Fruit fly (Drosophila melanogaster) whole organism, embryonic: ENCODE measurements around the gene ATPsyngamma.

Experiments used
- B-H1 ChIP-seq: fragments of 200-800 bp; sonication (Bioruptor generic); IDR thresholded peaks from 3 replicates; pipeline ENCODE4 v1.3.6; 2022; ENCODE audit warnings: missing biosample characterization, missing genetic modification characterization
- Blimp-1 ChIP-seq: fragments of 200-800 bp; sonication (Bioruptor generic); optimal IDR thresholded peaks from 3 replicates; lab custom pipeline; 2018; ENCODE audit warnings: missing biosample characterization, missing genetic modification characterization, mild to moderate bottlenecking, moderate library complexity, missing genetic modification reagents
- CG1024 ChIP-seq: fragments of 200-800 bp; sonication (Bioruptor generic); IDR thresholded peaks from 2 replicates; pipeline ENCODE4 v1.3.6; 2022; ENCODE audit warnings: missing biosample characterization, missing genetic modification characterization
- CG12769 ChIP-seq: fragments of 200-800 bp; sonication (Bioruptor generic); optimal IDR thresholded peaks from 2 replicates; lab custom pipeline; 2019; ENCODE audit warnings: missing biosample characterization, mild to moderate bottlenecking, missing genetic modification characterization, moderate library complexity
- CG13424 ChIP-seq: fragments of 200-800 bp; sonication (Bioruptor generic); optimal IDR thresholded peaks from 2 replicates; lab custom pipeline; 2019; ENCODE audit warnings: missing biosample characterization, mild to moderate bottlenecking, missing genetic modification characterization, moderate library complexity
- CG16815 ChIP-seq: fragments of 200-800 bp; sonication (Bioruptor generic); optimal IDR thresholded peaks from 3 replicates; lab custom pipeline; 2017; ENCODE audit warnings: missing biosample characterization, mild to moderate bottlenecking, missing genetic modification characterization
- CG16863 ChIP-seq: fragments of 200-800 bp; sonication (Bioruptor generic); optimal IDR thresholded peaks from 3 replicates; lab custom pipeline; 2016; ENCODE audit warnings: missing biosample characterization, missing genetic modification characterization
- CG17829 ChIP-seq: fragments of 200-800 bp; optimal IDR thresholded peaks from 2 replicates; lab custom pipeline; 2019; ENCODE audit warnings: missing biosample characterization, mild to moderate bottlenecking, missing genetic modification characterization, moderate library complexity
- CG1792 ChIP-seq: fragments of 200-800 bp; sonication (Bioruptor generic); optimal IDR thresholded peaks from 2 replicates; lab custom pipeline; 2016; ENCODE audit warnings: missing biosample characterization, missing genetic modification characterization
- CG18599 ChIP-seq: fragments of 200-800 bp; sonication (Bioruptor generic); optimal IDR thresholded peaks from 3 replicates; lab custom pipeline; 2017; ENCODE audit warnings: missing biosample characterization, missing genetic modification characterization, mild to moderate bottlenecking, moderate library complexity, missing genetic modification reagents
- CG2202 ChIP-seq: fragments of 200-800 bp; sonication (Bioruptor generic); optimal IDR thresholded peaks from 2 replicates; lab custom pipeline; 2018; ENCODE audit warnings: missing biosample characterization, mild to moderate bottlenecking, missing genetic modification characterization
- CG32767 ChIP-seq: fragments of 200-800 bp; sonication (Bioruptor generic); IDR thresholded peaks from 2 replicates; pipeline ENCODE4 v1.3.6; 2022; ENCODE audit warnings: missing biosample characterization, missing genetic modification characterization
- CG3281 ChIP-seq: fragments of 200-800 bp; sonication (Bioruptor generic); optimal IDR thresholded peaks from 3 replicates; lab custom pipeline; 2017; ENCODE audit warnings: missing biosample characterization, mild to moderate bottlenecking, missing genetic modification characterization
- CG4404 ChIP-seq: fragments of 200-800 bp; sonication (Bioruptor generic); IDR thresholded peaks from 2 replicates; pipeline ENCODE4 v1.3.6; 2022; ENCODE audit warnings: missing biosample characterization, missing genetic modification characterization
- CG6175 ChIP-seq: fragments of 200-800 bp; sonication (Bioruptor generic); IDR thresholded peaks from 3 replicates; pipeline ENCODE4 v1.3.6; 2022; ENCODE audit warnings: missing biosample characterization, missing genetic modification characterization
- CG6689 ChIP-seq: fragments of 200-800 bp; sonication (Bioruptor generic); IDR thresholded peaks from 2 replicates; pipeline ENCODE4 v1.3.6; 2022; ENCODE audit warnings: missing biosample characterization, missing genetic modification characterization
- CG6765 ChIP-seq: fragments of 200-800 bp; sonication (Bioruptor generic); optimal IDR thresholded peaks from 3 replicates; lab custom pipeline; 2017; ENCODE audit warnings: missing biosample characterization, mild to moderate bottlenecking, missing genetic modification characterization
- CG6813 ChIP-seq: fragments of 200-800 bp; sonication (Bioruptor generic); optimal IDR thresholded peaks from 2 replicates; lab custom pipeline; 2017; ENCODE audit warnings: missing biosample characterization, missing genetic modification characterization, mild to moderate bottlenecking, moderate library complexity, missing genetic modification reagents
- CG8944 ChIP-seq: fragments of 200-800 bp; sonication (Bioruptor generic); optimal IDR thresholded peaks from 3 replicates; lab custom pipeline; 2016; ENCODE audit warnings: missing biosample characterization, missing genetic modification characterization
- CG9437 ChIP-seq: fragments of 200-800 bp; sonication (Bioruptor generic); optimal IDR thresholded peaks from 2 replicates; lab custom pipeline; 2018; ENCODE audit warnings: missing biosample characterization, mild to moderate bottlenecking, missing genetic modification characterization
- CG9797 ChIP-seq: fragments of 200-800 bp; sonication (Bioruptor generic); optimal IDR thresholded peaks from 3 replicates; lab custom pipeline; 2018; ENCODE audit warnings: missing biosample characterization, mild to moderate bottlenecking, missing genetic modification characterization
- Dek ChIP-seq: fragments of 200-800 bp; sonication (Bioruptor generic); optimal IDR thresholded peaks from 3 replicates; lab custom pipeline; 2019; ENCODE audit warnings: missing biosample characterization, mild to moderate bottlenecking, missing genetic modification characterization, moderate library complexity
- E2f1 ChIP-seq: fragments of 200-800 bp; sonication (Bioruptor generic); IDR thresholded peaks from 2 replicates; pipeline ENCODE4 v1.3.6; 2022; ENCODE audit warnings: missing biosample characterization, missing genetic modification characterization
- Lhr ChIP-seq: fragments of 200-800 bp; sonication (Bioruptor generic); optimal IDR thresholded peaks from 3 replicates; lab custom pipeline; 2017; ENCODE audit warnings: mild to moderate bottlenecking, missing biosample characterization, missing genetic modification reagents, missing genetic modification characterization
- Med ChIP-seq: fragments of 200-800 bp; sonication (Bioruptor generic); peaks from one replicate; lab custom pipeline; 2016; ENCODE audit warnings: missing biosample characterization, missing genetic modification characterization, mild to moderate bottlenecking, inconsistent platforms, moderate library complexity
- Poxn ChIP-seq: fragments of 200-800 bp; sonication (Bioruptor generic); IDR thresholded peaks from 2 replicates; pipeline ENCODE4 v1.3.6; 2022; ENCODE audit warnings: missing biosample characterization, missing genetic modification characterization
- Rfx ChIP-seq: fragments of 200-800 bp; sonication (Bioruptor generic); IDR thresholded peaks from 2 replicates; pipeline ENCODE4 v1.3.6; 2022; ENCODE audit warnings: missing biosample characterization, missing genetic modification characterization
- aop ChIP-seq: fragments of 200-800 bp; sonication (Bioruptor generic); IDR thresholded peaks from 2 replicates; pipeline ENCODE4 v1.3.6; 2022; ENCODE audit warnings: missing biosample characterization, missing genetic modification characterization
- esg ChIP-seq: fragments of 200-800 bp; sonication (Bioruptor generic); conservative IDR thresholded peaks from 2 replicates; pipeline ENCODE4 v1.3.6; 2022; ENCODE audit warnings: missing biosample characterization, missing genetic modification characterization
- fu2 ChIP-seq: fragments of 200-800 bp; sonication (Bioruptor generic); optimal IDR thresholded peaks from 2 replicates; lab custom pipeline; 2016; ENCODE audit warnings: missing biosample characterization, missing genetic modification characterization
- gem ChIP-seq: fragments of 200-800 bp; sonication (Bioruptor generic); optimal IDR thresholded peaks from 2 replicates; lab custom pipeline; 2019; ENCODE audit warnings: missing biosample characterization, mild to moderate bottlenecking, missing genetic modification characterization, moderate library complexity
- ham ChIP-seq: fragments of 200-800 bp; sonication (Bioruptor generic); IDR thresholded peaks from 2 replicates; pipeline ENCODE4 v1.3.6; 2022; ENCODE audit warnings: missing biosample characterization, missing genetic modification characterization
- hb ChIP-seq: fragments of 200-800 bp; sonication (Bioruptor generic); IDR thresholded peaks from 3 replicates; pipeline ENCODE4 v1.3.6; 2022; ENCODE audit warnings: missing biosample characterization, missing genetic modification characterization; ENCODE audit not compliant: partially characterized antibody
- lilli ChIP-seq: fragments of 200-800 bp; sonication (Bioruptor generic); optimal IDR thresholded peaks from 3 replicates; lab custom pipeline; 2016; ENCODE audit warnings: missing biosample characterization, missing genetic modification characterization
- lov ChIP-seq, 2 experiments: fragments of 200-800 bp in 1 of 2; fragments of >200 bp in 1 of 2; sonication (Bioruptor generic) in 1 of 2; IDR thresholded peaks in 1 of 2; optimal IDR thresholded peaks in 1 of 2; 2 replicates in 1 of 2; 3 replicates in 1 of 2; pipeline versions ENCODE4 v1.3.6 to Lab custom; 2017 to 2022; ENCODE audit warnings: missing biosample characterization in 1 of 2, missing genetic modification characterization in 1 of 2
- luna ChIP-seq: fragments of 200-800 bp; sonication (Bioruptor generic); optimal IDR thresholded peaks from 2 replicates; lab custom pipeline; 2016; ENCODE audit warnings: missing biosample characterization, missing genetic modification characterization
- maf-S ChIP-seq: fragments of 200-800 bp; sonication (Bioruptor generic); optimal IDR thresholded peaks from 2 replicates; lab custom pipeline; 2016; ENCODE audit warnings: missing biosample characterization, missing genetic modification characterization
- onecut ChIP-seq: fragments of 200-800 bp; sonication (Bioruptor generic); IDR thresholded peaks from 2 replicates; pipeline ENCODE4 v1.3.6; 2022; ENCODE audit warnings: missing biosample characterization, missing genetic modification characterization
- pan ChIP-seq, 4 experiments: fragments of >200 bp in 3 of 4; fragments of 200-800 bp in 1 of 4; sonication (Bioruptor generic) in 1 of 4; optimal IDR thresholded peaks in 3 of 4; IDR thresholded peaks in 1 of 4; 2 replicates each; pipeline versions ENCODE4 v1.3.6 to Lab custom; 2017 to 2022; ENCODE audit warnings: missing biosample characterization in 2 of 4, missing genetic modification characterization in 2 of 4, mixed read lengths in 1 of 4
- pnt ChIP-seq: fragments of 200-800 bp; sonication (Bioruptor generic); optimal IDR thresholded peaks from 3 replicates; lab custom pipeline; 2016; ENCODE audit warnings: missing biosample characterization, missing genetic modification characterization
- rib ChIP-seq: fragments of 200-800 bp; sonication (Bioruptor generic); IDR thresholded peaks from 2 replicates; pipeline ENCODE4 v1.3.6; 2022; ENCODE audit warnings: missing biosample characterization, missing genetic modification characterization
- tx ChIP-seq: fragments of 200-800 bp; sonication (Bioruptor generic); optimal IDR thresholded peaks from 2 replicates; lab custom pipeline; 2016; ENCODE audit warnings: missing biosample characterization, missing genetic modification characterization
- vnd ChIP-seq: fragments of 200-800 bp; sonication (Bioruptor generic); IDR thresholded peaks from 3 replicates; pipeline ENCODE4 v1.3.6; 2022; ENCODE audit warnings: missing biosample characterization, missing genetic modification characterization; ENCODE audit not compliant: partially characterized antibody

ATPsyngamma gene

dm6 chr3R:29745056-29745455 lies 3.9 kb downstream of the ATPsyngamma start, which contains the start of the genes Wdr24 and IntS11 (continued):
- TF ChIP-seq CG9797 (GFP tag; lab: Kevin White, UChicago), result peak; percentile 87
- TF ChIP-seq Poxn (GFP tag; lab: Robert Waterston, UW), result peak; percentile 87
- TF ChIP-seq CG32767 (GFP tag; lab: Robert Waterston, UW), result peak; percentile 75
- TF ChIP-seq pnt (GFP tag; lab: Kevin White, UChicago), result peak; percentile 61
- TF ChIP-seq hb (GFP tag; lab: Robert Waterston, UW), result no peak
- peak; percentile 80; the same call in 2 of the 3 replicates for TF ChIP-seq B-H1
- no peak for TF ChIP-seq CG6813
- TF ChIP-seq gem, result peak; percentile 89
- peak; percentile 88 for TF ChIP-seq CG6689
- TF ChIP-seq CG6175 (GFP tag; lab: Robert Waterston, UW), result peak; percentile 88
- peak; percentile 91 for TF ChIP-seq rib (GFP tag; lab: Robert Waterston, UW)
- TF ChIP-seq CG3281 (GFP tag; lab: Kevin White, UChicago), result peak; percentile 71
- peak; percentile 50 for TF ChIP-seq CG16863 (GFP tag; lab: Kevin White, UChicago)
- TF ChIP-seq Lhr (GFP tag; lab: Kevin White, UChicago), result no peak
- TF ChIP-seq CG2202 (tag; lab: Kevin White, UChicago), result peak; percentile 11
- peak; percentile 52; the same call in 2 of the 3 replicates for TF ChIP-seq vnd (GFP tag; lab: Robert Waterston, UW)
- TF ChIP-seq luna (GFP tag; lab: Kevin White, UChicago), result peak; percentile 12

dm6 chr3R:29740078-29740477 lies 8.9 kb downstream of the ATPsyngamma start:
- no peak for TF ChIP-seq CG4404
- TF ChIP-seq Rfx (GFP tag; lab: Robert Waterston, UW), result no peak
- TF ChIP-seq aop, result no peak
- no peak for TF ChIP-seq CG6765
- TF ChIP-seq Blimp-1 (GFP tag; lab: Kevin White, UChicago), result peak; percentile 77
- no peak for TF ChIP-seq Dek (tag; lab: Kevin White, UChicago)
- TF ChIP-seq lilli, result no peak
- TF ChIP-seq ham (GFP tag; lab: Robert Waterston, UW), result no peak
- TF ChIP-seq CG1024, result no peak
- TF ChIP-seq onecut (GFP tag; lab: Robert Waterston, UW), result peak; percentile 40; the same call in 1 of the 2 replicates
- no peak for TF ChIP-seq pan (optimal IDR thresholded peaks at IDR 0.05; lab: Kevin White, UChicago)
- no peak for TF ChIP-seq pan (GFP tag; optimal IDR thresholded peaks at IDR 0.05 in 1 of 2, IDR thresholded peaks at IDR 0.05 in 1 of 2)
- TF ChIP-seq esg (GFP tag; lab: Robert Waterston, UW), result no peak
- TF ChIP-seq fu2 (GFP tag; lab: Kevin White, UChicago), result no peak
- no peak for TF ChIP-seq CG18599 (GFP tag; lab: Kevin White, UChicago)
- no peak for TF ChIP-seq CG1792 (GFP tag; lab: Kevin White, UChicago)
- TF ChIP-seq CG17829 (tag; lab: Kevin White, UChicago), result no peak
- no peak for TF ChIP-seq tx (GFP tag; lab: Kevin White, UChicago)
- TF ChIP-seq CG9437 (GFP tag; lab: Kevin White, UChicago), result no peak
- no peak for TF ChIP-seq E2f1 (GFP tag; lab: Robert Waterston, UW)
- TF ChIP-seq CG8944 (GFP tag; lab: Kevin White, UChicago), result no peak
- no peak for TF ChIP-seq lov (optimal IDR thresholded peaks at IDR 0.05; lab: Kevin White, UChicago)
- no peak for TF ChIP-seq lov (GFP tag; IDR thresholded peaks at IDR 0.05; lab: Robert Waterston, UW)
- no peak for TF ChIP-seq maf-S (GFP tag; lab: Kevin White, UChicago)
- peak; percentile 47 for TF ChIP-seq CG12769 (tag; lab: Kevin White, UChicago)
- peak; percentile 41 for TF ChIP-seq Med (GFP tag; lab: Kevin White, UChicago)
- TF ChIP-seq CG16815 (GFP tag; lab: Kevin White, UChicago), result no peak
- TF ChIP-seq CG13424, result no peak
